Fruit fly (Drosophila melanogaster) whole organism, embryonic: ENCODE results near the gene sro.
A peak's percentile ranks its signal among the peaks of the same experiment; 100 is the strongest.

ENCODE experiments used
- ATbp ChIP-seq: fragments of 200-800 bp; sonication (Bioruptor generic); optimal IDR thresholded peaks from 2 replicates; lab custom pipeline; 2017; ENCODE audit warnings: missing biosample characterization, mild to moderate bottlenecking, missing genetic modification characterization, missing genetic modification reagents
- B-H2 ChIP-seq: fragments of 200-800 bp; sonication (Bioruptor generic); optimal IDR thresholded peaks from 2 replicates; lab custom pipeline; 2018; ENCODE audit warnings: missing biosample characterization, mild to moderate bottlenecking, missing genetic modification characterization
- CG11504 ChIP-seq: fragments of 200-800 bp; sonication (Bioruptor generic); optimal IDR thresholded peaks from 3 replicates; lab custom pipeline; 2019; ENCODE audit warnings: missing biosample characterization, mild to moderate bottlenecking, missing genetic modification characterization, moderate library complexity
- CG12744 ChIP-seq: fragments of 200-800 bp; sonication (Bioruptor generic); optimal IDR thresholded peaks from 2 replicates; lab custom pipeline; 2016; ENCODE audit warnings: missing biosample characterization, missing genetic modification characterization
- CG14014 ChIP-seq: fragments of 200-800 bp; sonication (Bioruptor generic); IDR thresholded peaks from 2 replicates; pipeline ENCODE4 v1.3.6; 2022; ENCODE audit warnings: missing biosample characterization, missing genetic modification characterization
- CG14710 ChIP-seq: fragments of 200-800 bp; sonication (Bioruptor generic); optimal IDR thresholded peaks from 3 replicates; lab custom pipeline; 2019; ENCODE audit warnings: missing biosample characterization, mild to moderate bottlenecking, missing genetic modification characterization, moderate library complexity
- CG14860 ChIP-seq: fragments of 200-800 bp; sonication (Bioruptor generic); IDR thresholded peaks from 3 replicates; pipeline ENCODE4 v1.3.6; 2022; ENCODE audit warnings: missing biosample characterization, missing genetic modification characterization; ENCODE audit not compliant: partially characterized antibody
- CG15073 ChIP-seq: fragments of 200-800 bp; sonication (Bioruptor generic); optimal IDR thresholded peaks from 2 replicates; lab custom pipeline; 2016; ENCODE audit warnings: missing biosample characterization, missing genetic modification characterization
- CG1529 ChIP-seq: fragments of 200-800 bp; sonication (Bioruptor generic); optimal IDR thresholded peaks from 3 replicates; lab custom pipeline; 2018; ENCODE audit warnings: missing biosample characterization, missing genetic modification characterization
- CG32772 ChIP-seq: fragments of 200-800 bp; sonication (Bioruptor generic); IDR thresholded peaks from 2 replicates; pipeline ENCODE4 v1.3.6; 2022; ENCODE audit warnings: missing biosample characterization, missing genetic modification characterization
- CG33557 ChIP-seq: fragments of 200-800 bp; sonication (Bioruptor generic); optimal IDR thresholded peaks from 2 replicates; lab custom pipeline; 2019; ENCODE audit warnings: missing biosample characterization, mild to moderate bottlenecking, missing genetic modification characterization, moderate library complexity
- CG3726 ChIP-seq: fragments of 200-800 bp; sonication (Bioruptor generic); IDR thresholded peaks from 3 replicates; pipeline ENCODE4, ENCODE4 v1.3.6; 2022; ENCODE audit warnings: missing biosample characterization, missing genetic modification characterization
- CG3838 ChIP-seq: fragments of 200-800 bp; sonication (Bioruptor generic); optimal IDR thresholded peaks from 3 replicates; lab custom pipeline; 2016; ENCODE audit warnings: missing biosample characterization, missing genetic modification characterization
- CG6254 ChIP-seq: fragments of 200-800 bp; sonication (Bioruptor generic); optimal IDR thresholded peaks from 3 replicates; lab custom pipeline; 2017; ENCODE audit warnings: mild to moderate bottlenecking, missing biosample characterization, missing genetic modification reagents, missing genetic modification characterization
- CG7963 ChIP-seq: fragments of 200-800 bp; sonication (Bioruptor generic); IDR thresholded peaks from 3 replicates; pipeline ENCODE4 v1.3.6; 2022; ENCODE audit warnings: missing biosample characterization, missing genetic modification characterization; ENCODE audit not compliant: partially characterized antibody
- CG8478 ChIP-seq: fragments of >200 bp; optimal IDR thresholded peaks from 2 replicates; lab custom pipeline; 2018
- CG9609 ChIP-seq: fragments of 200-800 bp; sonication (Bioruptor generic); optimal IDR thresholded peaks from 3 replicates; lab custom pipeline; 2016; ENCODE audit warnings: missing biosample characterization, missing genetic modification characterization
- Dp ChIP-seq: fragments of 200-800 bp; sonication (Bioruptor generic); optimal IDR thresholded peaks from 2 replicates; lab custom pipeline; 2018; ENCODE audit warnings: missing biosample characterization, mild to moderate bottlenecking, missing genetic modification characterization, moderate library complexity
- Drgx ChIP-seq: fragments of 200-800 bp; sonication (Bioruptor generic); IDR thresholded peaks from 2 replicates; pipeline ENCODE4 v1.3.6; 2022; ENCODE audit warnings: missing biosample characterization, missing genetic modification characterization
- Fer3 ChIP-seq: fragments of 200-800 bp; sonication (Bioruptor generic); optimal IDR thresholded peaks from 2 replicates; lab custom pipeline; 2018; ENCODE audit warnings: missing biosample characterization, mild to moderate bottlenecking, missing genetic modification characterization, moderate library complexity
- H15 ChIP-seq: fragments of 200-800 bp; sonication (Bioruptor generic); IDR thresholded peaks from 3 replicates; pipeline ENCODE4 v1.3.6; 2022; ENCODE audit warnings: missing biosample characterization, missing genetic modification characterization
- HLHmδ ChIP-seq: fragments of 200-800 bp; sonication (Bioruptor generic); optimal IDR thresholded peaks from 2 replicates; lab custom pipeline; 2018; ENCODE audit warnings: missing biosample characterization, mild to moderate bottlenecking, missing genetic modification characterization, moderate library complexity
- HmgD ChIP-seq: fragments of 200-800 bp; sonication (Bioruptor generic); optimal IDR thresholded peaks from 3 replicates; lab custom pipeline; 2016; ENCODE audit warnings: missing biosample characterization, missing genetic modification characterization
- Hr3 ChIP-seq: fragments of 200-800 bp; sonication (Bioruptor generic); optimal IDR thresholded peaks from 3 replicates; lab custom pipeline; 2016; ENCODE audit warnings: missing biosample characterization, missing genetic modification characterization
- NK7.1 ChIP-seq: fragments of 200-800 bp; sonication (Bioruptor generic); optimal IDR thresholded peaks from 3 replicates; lab custom pipeline; 2016; ENCODE audit warnings: missing biosample characterization, missing genetic modification characterization
- Ravus ChIP-seq: fragments of 200-800 bp; sonication (Bioruptor generic); IDR thresholded peaks from 2 replicates; pipeline ENCODE4 v1.3.6; 2022; ENCODE audit warnings: missing biosample characterization, missing genetic modification characterization
- Sin3A ChIP-seq: fragments of >200 bp; optimal IDR thresholded peaks from 2 replicates; lab custom pipeline; 2018
- Six4 ChIP-seq: fragments of 200-800 bp; sonication (Bioruptor generic); optimal IDR thresholded peaks from 2 replicates; lab custom pipeline; 2016; ENCODE audit warnings: missing biosample characterization, missing genetic modification characterization
- btn ChIP-seq: fragments of 200-800 bp; sonication (Bioruptor generic); optimal IDR thresholded peaks from 2 replicates; lab custom pipeline; 2016; ENCODE audit warnings: missing biosample characterization, missing genetic modification characterization
- ci ChIP-seq: fragments of 200-800 bp; sonication (Bioruptor generic); IDR thresholded peaks from 3 replicates; pipeline ENCODE4 v1.3.6; 2022; ENCODE audit warnings: missing biosample characterization, missing genetic modification characterization
- corto ChIP-seq: fragments of 200-800 bp; sonication (Bioruptor generic); optimal IDR thresholded peaks from 2 replicates; lab custom pipeline; 2016; ENCODE audit warnings: missing biosample characterization, mild to moderate bottlenecking, missing genetic modification characterization, moderate library complexity
- crc ChIP-seq: fragments of 200-800 bp; sonication (Bioruptor generic); optimal IDR thresholded peaks from 2 replicates; lab custom pipeline; 2016; ENCODE audit warnings: missing biosample characterization, missing genetic modification characterization
- crol ChIP-seq: fragments of 200-800 bp; sonication (Bioruptor generic); IDR thresholded peaks from 2 replicates; pipeline ENCODE4 v1.3.6; 2022; ENCODE audit warnings: missing biosample characterization, missing genetic modification characterization
- eve ChIP-seq, 2 experiments: fragments of >200 bp; optimal IDR thresholded peaks; 2 replicates each; lab custom pipeline; 2017; ENCODE audit warnings: missing biosample characterization in 2 of 2, missing genetic modification characterization in 2 of 2
- fd102C ChIP-seq: fragments of 200-800 bp; sonication (Bioruptor generic); optimal IDR thresholded peaks from 2 replicates; lab custom pipeline; 2018; ENCODE audit warnings: missing biosample characterization, mild to moderate bottlenecking, missing genetic modification characterization, moderate library complexity
- gt ChIP-seq: fragments of 200-800 bp; sonication (Bioruptor generic); IDR thresholded peaks from 2 replicates; pipeline ENCODE4 v1.3.6; 2022; ENCODE audit warnings: missing biosample characterization, missing genetic modification characterization
- h ChIP-seq: fragments of >200 bp; optimal IDR thresholded peaks from 2 replicates; lab custom pipeline; 2017
- hkb ChIP-seq, 2 experiments: fragments of 200-800 bp in 1 of 2; fragments of >200 bp in 1 of 2; sonication (Bioruptor generic) in 1 of 2; IDR thresholded peaks in 1 of 2; optimal IDR thresholded peaks in 1 of 2; 2 replicates each; pipeline versions ENCODE4 v1.3.6 to Lab custom; 2017 to 2022; ENCODE audit warnings: missing biosample characterization in 1 of 2, missing genetic modification characterization in 1 of 2
- jigr1 ChIP-seq: fragments of 200-800 bp; sonication (Bioruptor generic); IDR thresholded peaks from 3 replicates; pipeline ENCODE4 v1.3.6; 2022; ENCODE audit warnings: missing biosample characterization, missing genetic modification characterization
- kay ChIP-seq: fragments of 200-800 bp; sonication (Bioruptor generic); optimal IDR thresholded peaks from 2 replicates; lab custom pipeline; 2016; ENCODE audit warnings: missing biosample characterization, missing genetic modification characterization
- knrl ChIP-seq: fragments of 200-800 bp; sonication (Bioruptor generic); IDR thresholded peaks from 3 replicates; pipeline ENCODE4 v1.3.6; 2022; ENCODE audit warnings: missing biosample characterization, missing genetic modification characterization; ENCODE audit not compliant: partially characterized antibody
- p53 ChIP-seq: fragments of 200-800 bp; sonication (Bioruptor generic); optimal IDR thresholded peaks from 2 replicates; lab custom pipeline; 2016; ENCODE audit warnings: missing biosample characterization, missing genetic modification characterization
- sens-2 ChIP-seq: fragments of 200-800 bp; sonication (Bioruptor generic); IDR thresholded peaks from 2 replicates; pipeline ENCODE4 v1.3.6; 2022; ENCODE audit warnings: missing biosample characterization, missing genetic modification characterization
- slou ChIP-seq: fragments of 200-800 bp; sonication (Bioruptor generic); optimal IDR thresholded peaks from 3 replicates; lab custom pipeline; 2016; ENCODE audit warnings: missing biosample characterization, missing genetic modification characterization
- sob ChIP-seq: fragments of 200-800 bp; sonication (Bioruptor generic); IDR thresholded peaks from 2 replicates; pipeline ENCODE4 v1.3.6; 2022; ENCODE audit warnings: missing biosample characterization, missing genetic modification characterization
- trh ChIP-seq: fragments of 200-800 bp; sonication (Bioruptor generic); optimal IDR thresholded peaks from 2 replicates; lab custom pipeline; 2016; ENCODE audit warnings: missing biosample characterization, missing genetic modification characterization
- vfl ChIP-seq: fragments of 200-800 bp; sonication (Bioruptor generic); optimal IDR thresholded peaks from 2 replicates; lab custom pipeline; 2016; ENCODE audit warnings: missing biosample characterization, missing genetic modification characterization
- zf30C ChIP-seq: fragments of 200-800 bp; sonication (Bioruptor generic); optimal IDR thresholded peaks from 3 replicates; lab custom pipeline; 2018; ENCODE audit warnings: missing biosample characterization, mild to moderate bottlenecking, missing genetic modification characterization

The sro gene

dm6 chr3R:29785242-29785641 lies 9.2 kb upstream of the sro start (continued):
- TF ChIP-seq btn (GFP tag; lab: Kevin White, UChicago) = no peak
- TF ChIP-seq slou = no peak
- TF ChIP-seq CG15073 (GFP tag; lab: Kevin White, UChicago) = no peak
- TF ChIP-seq H15 (GFP tag; lab: Robert Waterston, UW) = 0 out of 3 replicates have a peak, but pooled peaks have one; percentile 22
- TF ChIP-seq Fer3 (tag; lab: Kevin White, UChicago) = no peak

- TF ChIP-seq CG14014 (GFP tag; lab: Robert Waterston, UW) (0 out of 2 replicates have a peak, but pooled peaks have one; percentile 26), Ravus (GFP tag; lab: Robert Waterston, UW) (no peak), Hr3 (GFP tag; lab: Kevin White, UChicago) (no peak), knrl (GFP tag; lab: Robert Waterston, UW) (no peak), eve (GFP tag; optimal IDR thresholded peaks at IDR 0.05; lab: Kevin White, UChicago) (no peak), ATbp (GFP tag; lab: Kevin White, UChicago) (no peak), jigr1 (GFP tag; lab: Robert Waterston, UW) (0 out of 3 replicates have a peak, but pooled peaks have one; percentile 33), CG12744 (no peak), B-H2 (GFP tag; lab: Kevin White, UChicago) (no peak), corto (GFP tag; lab: Kevin White, UChicago) (peak; percentile 46), p53 (no peak), CG33557 (GFP tag; lab: Kevin White, UChicago) (no peak), vfl (no peak), CG8478 (lab: Kevin White, UChicago) (no peak), h (lab: Kevin White, UChicago) (no peak), Dp (GFP tag; lab: Kevin White, UChicago) (no peak), CG1529 (no peak), Sin3A (lab: Kevin White, UChicago) (no peak), CG6254 (GFP tag; lab: Kevin White, UChicago) (no peak), ci (peak; percentile 54; the same call in 2 of the 3 replicates), CG3726 (GFP tag; lab: Robert Waterston, UW) (0 out of 3 replicates have a peak, but pooled peaks have one; percentile 47), sob (no peak), crol (GFP tag; lab: Robert Waterston, UW) (peak; percentile 57), zf30C (GFP tag; lab: Kevin White, UChicago) (no peak), Drgx (GFP tag; lab: Robert Waterston, UW) (peak; percentile 54), HLHmδ (no peak), fd102C (no peak), CG14860 (GFP tag; lab: Robert Waterston, UW) (no peak), sens-2 (GFP tag; lab: Robert Waterston, UW) (no peak), CG11504 (tag; lab: Kevin White, UChicago) (peak; percentile 43), CG9609 (GFP tag; lab: Kevin White, UChicago) (no peak), crc (GFP tag; lab: Kevin White, UChicago) (no peak), NK7.1 (GFP tag; lab: Kevin White, UChicago) (no peak), kay (GFP tag; lab: Kevin White, UChicago) (peak; percentile 5), hkb (optimal IDR thresholded peaks at IDR 0.05; lab: Kevin White, UChicago) (no peak), hkb (GFP tag; IDR thresholded peaks at IDR 0.05; lab: Robert Waterston, UW) (peak; percentile 41; the same call in 1 of the 2 replicates), Six4 (no peak), CG3838 (GFP tag; lab: Kevin White, UChicago) (no peak), CG7963 (GFP tag; lab: Robert Waterston, UW) (no peak), CG14710 (no peak), HmgD (GFP tag; lab: Kevin White, UChicago) (no peak), trh (no peak), gt (GFP tag; lab: Robert Waterston, UW) (no peak), CG32772 (GFP tag; lab: Robert Waterston, UW) (no peak)
Measured at dm6 chr3R:29786016-29786996, 8.1 kb upstream of the sro start.
